Worm (Caenorhabditis elegans): ENCODE measurements around the gene col-184.

col-184 gene

ce11 chrX:13477356-13477755, 8.1 kb downstream of the col-184 start, which contains the start of gene efn-3:
TSS of gene efn-3 (minus strand) at chrX:13477456.
- TF ChIP-seq eyg-1 (tag; optimal IDR thresholded peaks at IDR 0.05) (no peak), ama-1 (optimal IDR thresholded peaks at IDR 0.05) (no peak), pat-9 (tag; optimal IDR thresholded peaks at IDR 0.05) (no peak), T23F11.4 (GFP tag; optimal IDR thresholded peaks at IDR 0.05) (no peak), nhr-232 (tag; optimal IDR thresholded peaks at IDR 0.05) (no peak), sdc-2 (tag; optimal IDR thresholded peaks at IDR 0.05) (no peak), unc-42 (tag; optimal IDR thresholded peaks at IDR 0.05) (no peak), unc-55 (GFP tag; optimal IDR thresholded peaks at IDR 0.05) (no peak), F13H6.1 (tag; optimal IDR thresholded peaks at IDR 0.05) (no peak), K02D7.2 (tag; optimal IDR thresholded peaks at IDR 0.05) (no peak), elt-2 (tag; optimal IDR thresholded peaks at IDR 0.05) (no peak), C38D4.7 (GFP tag; optimal IDR thresholded peaks at IDR 0.05) (no peak), syd-9 (tag; optimal IDR thresholded peaks at IDR 0.05) (no peak), pax-1 (tag; optimal IDR thresholded peaks at IDR 0.05) (no peak), hlh-30 (tag; optimal IDR thresholded peaks at IDR 0.05; ENCODE audit: insufficient read depth) (no peak), K09A11.1 (tag; optimal IDR thresholded peaks at IDR 0.05; ENCODE audit: insufficient read depth) (no peak), hlh-6 (tag; optimal IDR thresholded peaks at IDR 0.05) (no peak), fkh-6 (tag; optimal IDR thresholded peaks at IDR 0.05) (no peak), pha-4 (tag; optimal IDR thresholded peaks at IDR 0.05) (no peak)

- no peak for TF ChIP-seq zip-5 (tag; optimal IDR thresholded peaks at IDR 0.05)
- no peak for TF ChIP-seq ceh-18 (tag; optimal IDR thresholded peaks at IDR 0.05)
- TF ChIP-seq pqm-1 (tag; optimal IDR thresholded peaks at IDR 0.05): no peak
- no peak for TF ChIP-seq hlh-30 (tag; optimal IDR thresholded peaks at IDR 0.05; ENCODE audit: insufficient read depth)
- TF ChIP-seq pha-2 (tag; optimal IDR thresholded peaks at IDR 0.05): no peak
- TF ChIP-seq madf-2 (tag; optimal IDR thresholded peaks at IDR 0.05): no peak
- no peak for TF ChIP-seq ceh-19 (GFP tag; optimal IDR thresholded peaks at IDR 0.05)
- no peak for TF ChIP-seq tbx-7 (tag; optimal IDR thresholded peaks at IDR 0.05)
- TF ChIP-seq syd-9 (tag; optimal IDR thresholded peaks at IDR 0.05): no peak
- no peak for TF ChIP-seq eyg-1 (tag; optimal IDR thresholded peaks at IDR 0.05)
- TF ChIP-seq lim-6 (tag; optimal IDR thresholded peaks at IDR 0.05): no peak
- no peak for TF ChIP-seq elt-4 (tag; optimal IDR thresholded peaks at IDR 0.05)
- no peak for TF ChIP-seq unc-3 (GFP tag; conservative IDR thresholded peaks at IDR 0.05)
- TF ChIP-seq unc-3 (tag; optimal IDR thresholded peaks at IDR 0.05): no peak
- no peak for TF ChIP-seq dve-1 (tag; optimal IDR thresholded peaks at IDR 0.05)
- TF ChIP-seq ref-2 (tag; optimal IDR thresholded peaks at IDR 0.05): no peak
- TF ChIP-seq pat-9 (tag; optimal IDR thresholded peaks at IDR 0.05): no peak
- TF ChIP-seq K02D7.2 (tag; optimal IDR thresholded peaks at IDR 0.05): no peak
These were observed 12.4 kb downstream of the col-184 start, which contains the start of gene srd-50 for ce11 chrX:13481704-13482103. TSS of gene srd-50 (minus strand) at chrX:13481804.

- no peak for TF ChIP-seq pha-4 (tag; optimal IDR thresholded peaks at IDR 0.05)
- no peak for TF ChIP-seq pros-1 (tag; optimal IDR thresholded peaks at IDR 0.05)
These were observed 15.6 kb downstream of the col-184 start, which contains the start of gene srd-51 for ce11 chrX:13484813-13485212. TSS of gene srd-51 (minus strand) at chrX:13484913.

- TF ChIP-seq ceh-22 (tag; optimal IDR thresholded peaks at IDR 0.05) (no peak), pag-3 (tag; optimal IDR thresholded peaks at IDR 0.05; ENCODE audit: borderline replicate concordance) (no peak), pax-1 (tag; optimal IDR thresholded peaks at IDR 0.05) (no peak), hlh-13 (GFP tag; optimal IDR thresholded peaks at IDR 0.05) (no peak), sox-4 (tag; optimal IDR thresholded peaks at IDR 0.05) (no peak), unc-3 (GFP tag; conservative IDR thresholded peaks at IDR 0.05) (no peak), unc-3 (tag; optimal IDR thresholded peaks at IDR 0.05) (no peak), ztf-16 (tag; optimal IDR thresholded peaks at IDR 0.05) (no peak), unc-86 (tag; optimal IDR thresholded peaks at IDR 0.05) (no peak), ttx-3 (tag; optimal IDR thresholded peaks at IDR 0.05) (no peak), lim-6 (tag; optimal IDR thresholded peaks at IDR 0.05) (no peak), ceh-6 (GFP tag; optimal IDR thresholded peaks at IDR 0.05) (no peak), pat-9 (tag; optimal IDR thresholded peaks at IDR 0.05) (no peak), che-1 (tag; optimal IDR thresholded peaks at IDR 0.05) (no peak), tbx-2 (tag; optimal IDR thresholded peaks at IDR 0.05) (no peak), elt-4 (tag; optimal IDR thresholded peaks at IDR 0.05) (no peak), tbx-7 (tag; optimal IDR thresholded peaks at IDR 0.05) (no peak)
These were observed 24.5 kb downstream of the col-184 start for ce11 chrX:13493762-13494161.
